Fruit fly (Drosophila melanogaster): ENCODE measurements around the gene SF1.

dm6 chr3R:17534325-17535105 lies 5.7 kb upstream of the SF1 start, which contains the start of the genes CG5823 and P5cr-2:
- peak; percentile 24 for TF ChIP-seq dsf (GFP tag; optimal IDR thresholded peaks at IDR 0.05; ENCODE audit: borderline replicate concordance)
- TF ChIP-seq Dfd (GFP tag; optimal IDR thresholded peaks at IDR 0.05), result no peak
- no peak for TF ChIP-seq OdsH (GFP tag; optimal IDR thresholded peaks at IDR 0.05)
- TF ChIP-seq sage (GFP tag; optimal IDR thresholded peaks at IDR 0.05), result no peak
- no peak for TF ChIP-seq pan (optimal IDR thresholded peaks at IDR 0.05)
- no peak for TF ChIP-seq h (GFP tag; optimal IDR thresholded peaks at IDR 0.05)
- peak; percentile 92 for TF ChIP-seq Myc (optimal IDR thresholded peaks at IDR 0.05)
- peak in 1 of 2 experiments; percentile 51 for TF ChIP-seq foxo (GFP tag; optimal IDR thresholded peaks at IDR 0.05)
- no peak for TF ChIP-seq psq (GFP tag; optimal IDR thresholded peaks at IDR 0.05)
- no peak for TF ChIP-seq usp (GFP tag; optimal IDR thresholded peaks at IDR 0.05)
- TF ChIP-seq Rel (GFP tag; optimal IDR thresholded peaks at IDR 0.05), result no peak
- TF ChIP-seq Rel (tag; optimal IDR thresholded peaks at IDR 0.05), result peak; percentile 76
